Worm (Caenorhabditis elegans) whole organism, midembryonic: Measurements from ENCODE around the gene F47B10.4.

Experiments
- T22C8.4 ChIP-seq: fragments of 200-800 bp; sonication (Bioruptor generic); IDR thresholded peaks from 2 replicates; pipeline ENCODE4 v1.3.6; 2022; ENCODE audit warnings: missing genetic modification characterization, missing compliant biosample characterization
- cog-1 ChIP-seq: sonication (generic microtip); optimal IDR thresholded peaks from 2 replicates; lab custom pipeline; 2016; ENCODE audit warnings: missing genetic modification characterization, missing compliant biosample characterization
- flt-1 ChIP-seq: fragments of 200-800 bp; sonication (Bioruptor generic); IDR thresholded peaks from 2 replicates; pipeline ENCODE4 v1.3.6; 2022; ENCODE audit warnings: missing genetic modification characterization, missing compliant biosample characterization
- ztf-23 ChIP-seq: fragments of 200-800 bp; sonication (Bioruptor generic); IDR thresholded peaks from 2 replicates; pipeline ENCODE4 v1.3.6; 2022; ENCODE audit warnings: missing genetic modification reagents, missing genetic modification characterization, missing compliant biosample characterization
- ztf-29 ChIP-seq: fragments of 200-800 bp; sonication (Bioruptor generic); IDR thresholded peaks from 2 replicates; pipeline ENCODE4 v1.3.6; 2022; ENCODE audit warnings: missing genetic modification reagents, missing genetic modification characterization, missing compliant biosample characterization

ce11 chrX:10932087-10932486, 41.0 kb downstream of the F47B10.4 start:
- TF ChIP-seq flt-1 (GFP tag; lab: Robert Waterston, UW) (no peak), ztf-23 (no peak), T22C8.4 (GFP tag; lab: Robert Waterston, UW) (no peak), ztf-29 (GFP tag; lab: Robert Waterston, UW) (no peak), cog-1 (no peak)
